Worm (Caenorhabditis elegans): ENCODE measurements around the gene H32C10.1.

ce11 chrIV:5939122-5939521 lies 5.0 kb downstream of the H32C10.1 start, which contains the start of gene mcu-1:
- TF ChIP-seq him-1 (tag; optimal IDR thresholded peaks at IDR 0.05) (no peak), dao-5 (tag; optimal IDR thresholded peaks at IDR 0.05) (no peak), W03F9.2 (tag; optimal IDR thresholded peaks at IDR 0.05) (no peak)

Data from whole organism, L4/young adult.